Worm (Caenorhabditis elegans) whole organism, L2 larva: ENCODE results near the gene pch-2.
A peak's percentile ranks its signal among the peaks of the same experiment; 100 is the strongest.

Experiments
- C34F6.9 ChIP-seq: fragments of 150-350 bp; optimal IDR thresholded peaks from 2 replicates; lab custom pipeline; 2014; ENCODE audit warnings: missing biosample characterization, missing genetic modification characterization
- F13H6.1 ChIP-seq: sonication (generic microtip); optimal IDR thresholded peaks from 2 replicates; lab custom pipeline; 2016; ENCODE audit warnings: missing genetic modification characterization, missing compliant biosample characterization
- R02D3.7 ChIP-seq: fragments of 150-350 bp; optimal IDR thresholded peaks from 2 replicates; lab custom pipeline; 2014; ENCODE audit warnings: missing biosample characterization, missing genetic modification characterization
- Y55F3AM.14 ChIP-seq: fragments of 200-800 bp; sonication (Bioruptor generic); optimal IDR thresholded peaks from 2 replicates; lab custom pipeline; 2018; ENCODE audit warnings: mild to moderate bottlenecking, missing genetic modification characterization, missing compliant biosample characterization
- alr-1 ChIP-seq: fragments of 150-350 bp; optimal IDR thresholded peaks from 2 replicates; lab custom pipeline; 2014; ENCODE audit warnings: missing biosample characterization, missing genetic modification characterization
- aly-2 ChIP-seq: fragments of 150-350 bp; optimal IDR thresholded peaks from 2 replicates; lab custom pipeline; 2014; ENCODE audit warnings: missing biosample characterization, missing genetic modification characterization
- blmp-1 ChIP-seq: sonication (generic microtip); optimal IDR thresholded peaks from 2 replicates; lab custom pipeline; 2017; ENCODE audit warnings: missing genetic modification characterization, mild to moderate bottlenecking, missing compliant biosample characterization, antibody characterized with exemption, moderate library complexity; ENCODE audit not compliant: insufficient read depth
- ceh-16 ChIP-seq: fragments of 150-350 bp; optimal IDR thresholded peaks from 2 replicates; lab custom pipeline; 2014; ENCODE audit warnings: missing biosample characterization, missing genetic modification characterization
- ceh-82 ChIP-seq: fragments of 150-350 bp; optimal IDR thresholded peaks from 2 replicates; lab custom pipeline; 2014; ENCODE audit warnings: missing biosample characterization, missing genetic modification characterization
- crh-2 ChIP-seq: sonication (generic microtip); optimal IDR thresholded peaks from 2 replicates; lab custom pipeline; 2017; ENCODE audit warnings: missing biosample characterization, missing genetic modification characterization
- dmd-4 ChIP-seq: sonication (generic microtip); optimal IDR thresholded peaks from 2 replicates; lab custom pipeline; 2017; ENCODE audit warnings: missing biosample characterization, missing genetic modification characterization
- egl-27 ChIP-seq: sonication (generic microtip); optimal IDR thresholded peaks from 3 replicates; lab custom pipeline; 2017; ENCODE audit warnings: missing biosample characterization, missing genetic modification reagents, missing genetic modification characterization
- elt-1 ChIP-seq: fragments of 150-350 bp; optimal IDR thresholded peaks from 2 replicates; lab custom pipeline; 2014; ENCODE audit warnings: missing biosample characterization, missing genetic modification characterization
- elt-3 ChIP-seq: sonication (generic microtip); optimal IDR thresholded peaks from 2 replicates; lab custom pipeline; 2017; ENCODE audit warnings: missing biosample characterization, missing genetic modification characterization
- fos-1 ChIP-seq: fragments of 150-350 bp; optimal IDR thresholded peaks from 2 replicates; lab custom pipeline; 2014; ENCODE audit warnings: missing biosample characterization, missing genetic modification characterization
- gmeb-1 ChIP-seq: fragments of 150-350 bp; optimal IDR thresholded peaks from 2 replicates; lab custom pipeline; 2014; ENCODE audit warnings: missing biosample characterization, missing genetic modification characterization
- lin-11 ChIP-seq: fragments of 150-350 bp; sonication (generic microtip); optimal IDR thresholded peaks from 2 replicates; lab custom pipeline; 2014; ENCODE audit warnings: missing biosample characterization, missing genetic modification characterization, inconsistent platforms, mixed read lengths
- lin-13 ChIP-seq: fragments of 150-350 bp; optimal IDR thresholded peaks from 2 replicates; lab custom pipeline; 2014; ENCODE audit warnings: missing biosample characterization, missing genetic modification reagents, missing genetic modification characterization
- lin-39 ChIP-seq: fragments of 150-350 bp; optimal IDR thresholded peaks from 2 replicates; lab custom pipeline; 2014; ENCODE audit warnings: missing biosample characterization, missing genetic modification reagents, missing genetic modification characterization
- lsy-2 ChIP-seq, 2 experiments: fragments of 150-350 bp in 1 of 2; sonication (generic microtip) in 1 of 2; optimal IDR thresholded peaks; 2 replicates each; lab custom pipeline; 2014 to 2017; ENCODE audit warnings: missing biosample characterization in 2 of 2, missing genetic modification characterization in 2 of 2
- mab-5 ChIP-seq: fragments of 150-350 bp; optimal IDR thresholded peaks from 2 replicates; lab custom pipeline; 2014; ENCODE audit warnings: missing biosample characterization, missing genetic modification characterization
- mdl-1 ChIP-seq, 2 experiments: fragments of 150-350 bp in 1 of 2; sonication (generic microtip) in 1 of 2; optimal IDR thresholded peaks; 2 replicates each; lab custom pipeline; 2017; ENCODE audit warnings: missing biosample characterization in 2 of 2, missing genetic modification characterization in 2 of 2
- nhr-10 ChIP-seq: sonication (generic microtip); optimal IDR thresholded peaks from 2 replicates; lab custom pipeline; 2017; ENCODE audit warnings: missing biosample characterization, missing genetic modification characterization
- nhr-11 ChIP-seq: fragments of 150-350 bp; optimal IDR thresholded peaks from 2 replicates; lab custom pipeline; 2014; ENCODE audit warnings: missing biosample characterization, missing genetic modification characterization
- nhr-129 ChIP-seq: fragments of 150-350 bp; optimal IDR thresholded peaks from 2 replicates; lab custom pipeline; 2014; ENCODE audit warnings: missing biosample characterization, missing genetic modification characterization
- nhr-21 ChIP-seq: fragments of 150-350 bp; optimal IDR thresholded peaks from 2 replicates; lab custom pipeline; 2014; ENCODE audit warnings: missing biosample characterization, missing genetic modification characterization
- nhr-23 ChIP-seq: fragments of 150-350 bp; optimal IDR thresholded peaks from 2 replicates; lab custom pipeline; 2014; ENCODE audit warnings: missing biosample characterization, missing genetic modification reagents, missing genetic modification characterization
- nhr-237 ChIP-seq: fragments of 150-350 bp; optimal IDR thresholded peaks from 2 replicates; lab custom pipeline; 2014; ENCODE audit warnings: missing biosample characterization, missing genetic modification characterization
- nhr-25 ChIP-seq: fragments of 150-350 bp; sonication (generic microtip); optimal IDR thresholded peaks from 3 replicates; lab custom pipeline; 2014; ENCODE audit warnings: missing biosample characterization, missing genetic modification characterization
- nhr-77 ChIP-seq: fragments of 150-350 bp; optimal IDR thresholded peaks from 2 replicates; lab custom pipeline; 2014; ENCODE audit warnings: missing biosample characterization, missing genetic modification characterization
- peb-1 ChIP-seq: fragments of 150-350 bp; optimal IDR thresholded peaks from 2 replicates; lab custom pipeline; 2014; ENCODE audit warnings: missing biosample characterization, missing genetic modification characterization
- sem-4 ChIP-seq: fragments of 150-350 bp; optimal IDR thresholded peaks from 2 replicates; lab custom pipeline; 2014; ENCODE audit warnings: missing biosample characterization, missing genetic modification reagents, missing genetic modification characterization
- skn-1 ChIP-seq: sonication (generic microtip); optimal IDR thresholded peaks from 2 replicates; lab custom pipeline; 2017; ENCODE audit warnings: missing biosample characterization, missing genetic modification characterization
- sma-9 ChIP-seq, 2 experiments: fragments of 150-350 bp in 1 of 2; sonication (generic microtip) in 1 of 2; optimal IDR thresholded peaks; 2 replicates each; lab custom pipeline; 2014 to 2016; ENCODE audit warnings: missing genetic modification characterization in 2 of 2, mild to moderate bottlenecking in 1 of 2, missing biosample characterization in 1 of 2, missing compliant biosample characterization in 1 of 2, missing genetic modification reagents in 1 of 2, moderate library complexity in 1 of 2
- unc-39 ChIP-seq: fragments of 150-350 bp; optimal IDR thresholded peaks from 2 replicates; lab custom pipeline; 2014; ENCODE audit warnings: missing biosample characterization, missing genetic modification characterization
- unc-55 ChIP-seq: fragments of 150-350 bp; sonication (generic microtip); optimal IDR thresholded peaks from 3 replicates; lab custom pipeline; 2014; ENCODE audit warnings: missing biosample characterization, missing genetic modification reagents, missing genetic modification characterization
- zag-1 ChIP-seq: fragments of 150-350 bp; optimal IDR thresholded peaks from 2 replicates; lab custom pipeline; 2014; ENCODE audit warnings: missing biosample characterization, missing genetic modification characterization
- ztf-11 ChIP-seq: sonication (generic microtip); optimal IDR thresholded peaks from 2 replicates; lab custom pipeline; 2017; ENCODE audit warnings: missing biosample characterization, missing genetic modification characterization

pch-2 gene

ce11 chrII:8157991-8158390 lies at the start of gene pch-2:
Gene pch-2, plus strand, starts transcription at chrII:8158349.
- TF ChIP-seq sma-9 (GFP tag; optimal IDR thresholded peaks at IDR 0.05; lab: Kevin White, UChicago) (peak; percentile 53), sma-9 (tag; optimal IDR thresholded peaks at IDR 0.05; lab: Kevin White, UChicago) (no peak), blmp-1 (tag; lab: Kevin White, UChicago) (no peak), nhr-21 (tag; lab: Kevin White, UChicago) (peak; percentile 14), skn-1 (tag; lab: Kevin White, UChicago) (no peak), ceh-82 (no peak), unc-39 (no peak), fos-1 (tag; lab: Kevin White, UChicago) (peak; percentile 9), unc-55 (no peak), Y55F3AM.14 (GFP tag; lab: Kevin White, UChicago) (no peak), lin-13 (GFP tag; lab: Kevin White, UChicago) (no peak), mdl-1 (tag; optimal IDR thresholded peaks at IDR 0.05; lab: Kevin White, UChicago) (no peak), elt-3 (tag; lab: Kevin White, UChicago) (no peak), F13H6.1 (tag; lab: Kevin White, UChicago) (no peak), nhr-11 (no peak), elt-1 (no peak), nhr-129 (tag; lab: Kevin White, UChicago) (peak; percentile 44), ceh-16 (tag; lab: Kevin White, UChicago) (no peak), dmd-4 (tag; lab: Kevin White, UChicago) (no peak), lsy-2 (tag; optimal IDR thresholded peaks at IDR 0.05; lab: Kevin White, UChicago) (peak; percentile 19 to 90), alr-1 (tag; lab: Kevin White, UChicago) (no peak), nhr-25 (tag; lab: Kevin White, UChicago) (no peak), C34F6.9 (peak; percentile 47), nhr-10 (tag; lab: Kevin White, UChicago) (no peak), zag-1 (tag; lab: Kevin White, UChicago) (no peak), crh-2 (tag; lab: Kevin White, UChicago) (peak; percentile 41), gmeb-1 (tag; lab: Kevin White, UChicago) (peak; percentile 83), lin-11 (tag; lab: Kevin White, UChicago) (peak; percentile 8)

ce11 chrII:8112063-8112462 lies 46.1 kb upstream of the pch-2 start, which contains the start of gene lron-4:
Gene lron-4, minus strand, starts transcription at chrII:8112163.
- no peak for TF ChIP-seq nhr-77
- no peak for TF ChIP-seq nhr-23 (tag; lab: Kevin White, UChicago)
- no peak for TF ChIP-seq fos-1 (tag; lab: Kevin White, UChicago)
- no peak for TF ChIP-seq lin-39 (tag; lab: Kevin White, UChicago)
- TF ChIP-seq aly-2 = no peak
- TF ChIP-seq mdl-1 (tag; optimal IDR thresholded peaks at IDR 0.05; lab: Kevin White, UChicago) = no peak
- TF ChIP-seq sma-9 (GFP tag; optimal IDR thresholded peaks at IDR 0.05; lab: Kevin White, UChicago) = no peak
- no peak for TF ChIP-seq sma-9 (tag; optimal IDR thresholded peaks at IDR 0.05; lab: Kevin White, UChicago)
- no peak for TF ChIP-seq R02D3.7
- no peak for TF ChIP-seq unc-39
- no peak for TF ChIP-seq mab-5 (tag; lab: Kevin White, UChicago)
- no peak for TF ChIP-seq egl-27 (tag; lab: Kevin White, UChicago)
- no peak for TF ChIP-seq peb-1 (tag; lab: Kevin White, UChicago)
- no peak for TF ChIP-seq gmeb-1 (tag; lab: Kevin White, UChicago)
- no peak for TF ChIP-seq F13H6.1 (tag; lab: Kevin White, UChicago)
- TF ChIP-seq elt-1 = no peak
- no peak for TF ChIP-seq ceh-82
- TF ChIP-seq sem-4 (tag; lab: Kevin White, UChicago) = no peak
- no peak for TF ChIP-seq ztf-11 (tag; lab: Kevin White, UChicago)
- TF ChIP-seq dmd-4 (tag; lab: Kevin White, UChicago) = no peak

- TF ChIP-seq peb-1 (tag; lab: Kevin White, UChicago) (no peak), lin-11 (tag; lab: Kevin White, UChicago) (no peak), dmd-4 (tag; lab: Kevin White, UChicago) (no peak), elt-3 (tag; lab: Kevin White, UChicago) (no peak), nhr-237 (tag; lab: Kevin White, UChicago) (no peak)
These were observed 42.0 kb upstream of the pch-2 start, which contains the start of gene unc-105 for ce11 chrII:8116159-8116558. Gene unc-105, plus strand, starts transcription at chrII:8116459.
